Fruit fly (Drosophila melanogaster) whole organism, adult: ENCODE measurements around the gene ACXA.

Experiments used
- CG11617 ChIP-seq: fragments of 200-800 bp; sonication (Bioruptor generic); optimal IDR thresholded peaks from 2 replicates; lab custom pipeline; 2017; ENCODE audit warnings: mild to moderate bottlenecking, missing biosample characterization, missing genetic modification reagents, missing genetic modification characterization
- CG5204 ChIP-seq: fragments of 200-800 bp; sonication (Bioruptor generic); optimal IDR thresholded peaks from 2 replicates; lab custom pipeline; 2016; ENCODE audit warnings: missing biosample characterization, missing genetic modification characterization
- CG7101 ChIP-seq: fragments of 200-800 bp; sonication (Bioruptor generic); optimal IDR thresholded peaks from 2 replicates; lab custom pipeline; 2018; ENCODE audit warnings: missing biosample characterization, mild to moderate bottlenecking, missing genetic modification characterization, moderate library complexity
- Clk ChIP-seq: fragments of 200-800 bp; sonication (Bioruptor generic); optimal IDR thresholded peaks from 2 replicates; lab custom pipeline; 2017; ENCODE audit warnings: missing biosample characterization, missing genetic modification characterization
- Hr96 ChIP-seq: fragments of 200-800 bp; sonication (Bioruptor generic); optimal IDR thresholded peaks from 2 replicates; lab custom pipeline; 2016; ENCODE audit warnings: missing biosample characterization, missing genetic modification characterization
- bab1 ChIP-seq: fragments of 200-800 bp; sonication (Bioruptor generic); optimal IDR thresholded peaks from 3 replicates; lab custom pipeline; 2019; ENCODE audit warnings: missing biosample characterization, mild to moderate bottlenecking, missing genetic modification characterization, moderate library complexity
- cic ChIP-seq: fragments of 200-800 bp; sonication (Bioruptor generic); optimal IDR thresholded peaks from 2 replicates; lab custom pipeline; 2017; ENCODE audit warnings: missing biosample characterization, mild to moderate bottlenecking, missing genetic modification characterization, moderate library complexity
- cnc ChIP-seq, 2 experiments: fragments of >200 bp; optimal IDR thresholded peaks; 2 replicates each; lab custom pipeline; 2017
- kay ChIP-seq: fragments of 200-800 bp; sonication (Bioruptor generic); peaks from one replicate; lab custom pipeline; 2016; ENCODE audit warnings: missing biosample characterization, missing genetic modification characterization, borderline replicate concordance
- ovo ChIP-seq: fragments of 200-800 bp; sonication (Bioruptor generic); optimal IDR thresholded peaks from 2 replicates; lab custom pipeline; 2016; ENCODE audit warnings: missing biosample characterization, missing genetic modification characterization

dm6 chr2L:12966290-12966689, 45.4 kb downstream of the ACXA start, which contains the start of gene CG16800:
- TF ChIP-seq ovo (GFP tag; lab: Kevin White, UChicago) (no peak), Hr96 (GFP tag; lab: Kevin White, UChicago) (no peak), cnc (optimal IDR thresholded peaks at IDR 0.05; lab: Kevin White, UChicago) (no peak), kay (GFP tag; lab: Kevin White, UChicago) (no peak), CG5204 (GFP tag; lab: Kevin White, UChicago) (no peak), CG11617 (GFP tag; lab: Kevin White, UChicago) (no peak), cic (GFP tag; lab: Kevin White, UChicago) (no peak), bab1 (GFP tag; lab: Kevin White, UChicago) (no peak), Clk (GFP tag; lab: Kevin White, UChicago) (no peak), CG7101 (tag; lab: Kevin White, UChicago) (no peak)
